Worm (Caenorhabditis elegans) whole organism, L4 larva: ENCODE results near the gene R06F6.8.

Experiments
- D1046.2 ChIP-seq: fragments of 200-800 bp; sonication (Bioruptor generic); IDR thresholded peaks from 2 replicates; pipeline ENCODE4 v1.3.6; 2022; ENCODE audit warnings: missing genetic modification characterization, missing compliant biosample characterization
- F26F4.8 ChIP-seq: fragments of 200-800 bp; sonication (Bioruptor generic); conservative IDR thresholded peaks from 2 replicates; pipeline ENCODE4 v1.3.6; 2022; ENCODE audit warnings: missing genetic modification characterization, missing compliant biosample characterization
- F37D6.2 ChIP-seq: sonication (generic microtip); optimal IDR thresholded peaks from 2 replicates; lab custom pipeline; 2016; ENCODE audit warnings: mild to moderate bottlenecking, missing genetic modification characterization, missing compliant biosample characterization
- Y5F2A.4 ChIP-seq: fragments of 200-800 bp; sonication (Bioruptor generic); optimal IDR thresholded peaks from 2 replicates; lab custom pipeline; 2018; ENCODE audit warnings: mild to moderate bottlenecking, missing genetic modification characterization, missing compliant biosample characterization
- Y75B8A.6 ChIP-seq: fragments of 200-800 bp; sonication (Bioruptor generic); IDR thresholded peaks from 2 replicates; pipeline ENCODE4 v1.3.6; 2022; ENCODE audit warnings: missing genetic modification reagents, missing genetic modification characterization, missing compliant biosample characterization
- ZK337.2 ChIP-seq: fragments of 200-800 bp; sonication (Bioruptor generic); IDR thresholded peaks from 2 replicates; pipeline ENCODE4 v1.3.6; 2022; ENCODE audit warnings: missing genetic modification reagents, missing genetic modification characterization, missing compliant biosample characterization
- aha-1 ChIP-seq: fragments of 150-350 bp; peaks from one replicate; lab custom pipeline; 2014; ENCODE audit warnings: missing biosample characterization, missing genetic modification characterization
- ceh-20 ChIP-seq: fragments of 200-800 bp; sonication (Bioruptor generic); IDR thresholded peaks from 2 replicates; pipeline ENCODE4 v1.3.6; 2022; ENCODE audit warnings: missing genetic modification reagents, missing genetic modification characterization, missing compliant biosample characterization
- ceh-28 ChIP-seq: fragments of 150-350 bp; optimal IDR thresholded peaks from 2 replicates; lab custom pipeline; 2014; ENCODE audit warnings: missing biosample characterization, missing genetic modification reagents, missing genetic modification characterization
- ces-1 ChIP-seq: fragments of 150-350 bp; sonication (generic microtip); optimal IDR thresholded peaks from 4 replicates; lab custom pipeline; 2014; ENCODE audit warnings: missing biosample characterization, missing genetic modification reagents, missing genetic modification characterization
- daf-16 ChIP-seq, 3 experiments: sonication (generic microtip); optimal IDR thresholded peaks; 2 replicates each; lab custom pipeline; 2016 to 2017; ENCODE audit warnings: missing genetic modification characterization in 3 of 3, missing genetic modification reagents in 3 of 3, mild to moderate bottlenecking in 2 of 3, missing compliant biosample characterization in 2 of 3, missing biosample characterization in 1 of 3, moderate library complexity in 1 of 3
- daf-8 ChIP-seq: fragments of 200-800 bp; sonication (Bioruptor generic); IDR thresholded peaks from 2 replicates; pipeline ENCODE4 v1.3.6; 2022; ENCODE audit warnings: missing genetic modification characterization, missing compliant biosample characterization
- dmd-8 ChIP-seq: fragments of 200-800 bp; sonication (Bioruptor generic); IDR thresholded peaks from 2 replicates; pipeline ENCODE4 v1.3.6; 2022; ENCODE audit warnings: missing genetic modification characterization, missing compliant biosample characterization
- dpl-1 ChIP-seq: fragments of 150-350 bp; optimal IDR thresholded peaks from 2 replicates; lab custom pipeline; 2014; ENCODE audit warnings: missing biosample characterization, missing genetic modification reagents, missing genetic modification characterization
- hif-1 ChIP-seq, 2 experiments: sonication (generic microtip); optimal IDR thresholded peaks; 2 replicates each; lab custom pipeline; 2016 to 2017; ENCODE audit warnings: missing compliant biosample characterization in 2 of 2, missing genetic modification characterization in 2 of 2, missing genetic modification reagents in 2 of 2, missing genotype in 2 of 2, mild to moderate bottlenecking in 1 of 2
- hlh-11 ChIP-seq: fragments of 200-800 bp; sonication (Bioruptor generic); optimal IDR thresholded peaks from 2 replicates; lab custom pipeline; 2018; ENCODE audit warnings: mild to moderate bottlenecking, missing genetic modification characterization, missing compliant biosample characterization
- lim-7 ChIP-seq: fragments of 200-800 bp; sonication (Bioruptor generic); IDR thresholded peaks from 2 replicates; pipeline ENCODE4 v1.3.6; 2022; ENCODE audit warnings: missing genetic modification characterization, missing compliant biosample characterization
- lin-1 ChIP-seq: fragments of 200-800 bp; sonication (Bioruptor generic); IDR thresholded peaks from 2 replicates; pipeline ENCODE4 v1.3.6; 2022; ENCODE audit warnings: missing genetic modification reagents, missing genetic modification characterization, missing compliant biosample characterization
- lin-29 ChIP-seq: fragments of 200-800 bp; sonication (Bioruptor generic); IDR thresholded peaks from 2 replicates; pipeline ENCODE4 v1.3.6; 2022; ENCODE audit warnings: missing genetic modification reagents, missing genetic modification characterization, missing compliant biosample characterization
- lin-38 ChIP-seq: fragments of 200-800 bp; sonication (Bioruptor generic); IDR thresholded peaks from 2 replicates; pipeline ENCODE4 v1.3.6; 2022; ENCODE audit warnings: missing genetic modification reagents, missing genetic modification characterization, missing compliant biosample characterization
- mdt-29 ChIP-seq: fragments of 200-800 bp; sonication (Bioruptor generic); IDR thresholded peaks from 2 replicates; pipeline ENCODE4 v1.3.6; 2022; ENCODE audit warnings: missing genetic modification reagents, missing genetic modification characterization, missing compliant biosample characterization
- mxl-3 ChIP-seq: fragments of 200-800 bp; sonication (Bioruptor generic); optimal IDR thresholded peaks from 2 replicates; lab custom pipeline; 2018; ENCODE audit warnings: mild to moderate bottlenecking, missing genetic modification characterization, missing compliant biosample characterization
- nhr-10 ChIP-seq: fragments of 150-350 bp; optimal IDR thresholded peaks from 2 replicates; lab custom pipeline; 2014; ENCODE audit warnings: missing biosample characterization, missing genetic modification characterization
- nhr-28 ChIP-seq: fragments of 150-350 bp; optimal IDR thresholded peaks from 2 replicates; lab custom pipeline; 2014; ENCODE audit warnings: missing biosample characterization, missing genetic modification characterization
- nhr-6 ChIP-seq: fragments of 150-350 bp; optimal IDR thresholded peaks from 2 replicates; lab custom pipeline; 2014; ENCODE audit warnings: missing biosample characterization, missing genetic modification characterization
- pha-4 ChIP-seq, 2 experiments: fragments of 150-350 bp in 1 of 2; fragments of 200-800 bp in 1 of 2; sonication (Bioruptor generic) in 1 of 2; IDR thresholded peaks in 1 of 2; optimal IDR thresholded peaks in 1 of 2; 2 replicates each; pipeline versions ENCODE4 v1.3.6 to Lab custom; 2014 to 2022; ENCODE audit warnings: missing genetic modification characterization in 2 of 2, missing genetic modification reagents in 2 of 2, missing biosample characterization in 1 of 2, missing compliant biosample characterization in 1 of 2
- pqm-1 ChIP-seq: sonication (generic microtip); optimal IDR thresholded peaks from 2 replicates; lab custom pipeline; 2017; ENCODE audit warnings: missing biosample characterization, missing genetic modification characterization
- snpc-1.2 ChIP-seq: fragments of 200-800 bp; sonication (Bioruptor generic); IDR thresholded peaks from 2 replicates; pipeline ENCODE4 v1.3.6; 2022; ENCODE audit warnings: missing genetic modification reagents, missing genetic modification characterization, missing compliant biosample characterization
- snpc-4 ChIP-seq: fragments of 150-350 bp; optimal IDR thresholded peaks from 2 replicates; lab custom pipeline; 2014; ENCODE audit warnings: missing biosample characterization, missing genetic modification characterization
- unc-39 ChIP-seq: sonication (generic microtip); optimal IDR thresholded peaks from 2 replicates; lab custom pipeline; 2017; ENCODE audit warnings: missing biosample characterization, missing genetic modification characterization
- unc-62 ChIP-seq, 3 experiments: fragments of 150-350 bp in 1 of 3; sonication (generic microtip); optimal IDR thresholded peaks in 2 of 3; peaks in 1 of 3; 1 replicate in 1 of 3; 2 replicates in 2 of 3; lab custom pipeline; 2014 to 2017; ENCODE audit warnings: missing biosample characterization in 3 of 3, missing genetic modification characterization in 3 of 3, missing genetic modification reagents in 3 of 3, missing genotype in 1 of 3
- vab-7 ChIP-seq: fragments of 200-800 bp; sonication (Bioruptor generic); IDR thresholded peaks from 2 replicates; pipeline ENCODE4 v1.3.6; 2022; ENCODE audit warnings: missing genetic modification reagents, missing genetic modification characterization, missing compliant biosample characterization
- zag-1 ChIP-seq: fragments of 150-350 bp; optimal IDR thresholded peaks from 2 replicates; lab custom pipeline; 2014; ENCODE audit warnings: missing biosample characterization, missing genetic modification characterization
- zfp-2 ChIP-seq: sonication (generic microtip); optimal IDR thresholded peaks from 2 replicates; lab custom pipeline; 2016; ENCODE audit warnings: mild to moderate bottlenecking, missing genetic modification characterization, missing compliant biosample characterization
- zip-11 ChIP-seq: fragments of 200-800 bp; sonication (Bioruptor generic); IDR thresholded peaks from 2 replicates; pipeline ENCODE4 v1.3.6; 2022; ENCODE audit warnings: missing genetic modification characterization, missing compliant biosample characterization
- ztf-11 ChIP-seq: fragments of 150-350 bp; optimal IDR thresholded peaks from 2 replicates; lab custom pipeline; 2014; ENCODE audit warnings: missing biosample characterization, missing genetic modification characterization

R06F6.8 gene

ce11 chrII:10820679-10821078 is 901 bp upstream of the R06F6.8 start, which contains the start of gene ech-4:
ech-4 (plus strand) TSS chrII:10821031.
- no peak for TF ChIP-seq vab-7 (GFP tag; lab: Robert Waterston, UW)
- no peak for TF ChIP-seq zag-1 (tag; lab: Kevin White, UChicago)
- TF ChIP-seq ztf-11 (tag; lab: Kevin White, UChicago) = no peak
- peak; percentile 9 for TF ChIP-seq pqm-1 (tag; lab: Kevin White, UChicago)
- TF ChIP-seq lin-38 = peak; percentile 17; the same call in 1 of the 2 replicates
- peak; percentile 56 for TF ChIP-seq nhr-28 (tag; lab: Kevin White, UChicago)
- no peak for TF ChIP-seq hlh-11 (tag; lab: Kevin White, UChicago)
- no peak for TF ChIP-seq zip-11 (GFP tag; lab: Robert Waterston, UW)
- no peak for TF ChIP-seq daf-16 (GFP tag; optimal IDR thresholded peaks at IDR 0.05; lab: Kevin White, UChicago)
- peak; percentile 63 for TF ChIP-seq daf-16 (tag; optimal IDR thresholded peaks at IDR 0.05; lab: Kevin White, UChicago)
- no peak for TF ChIP-seq snpc-4 (tag; lab: Kevin White, UChicago)
- TF ChIP-seq lin-29 (GFP tag; lab: Robert Waterston, UW) = no peak
- TF ChIP-seq Y75B8A.6 = no peak
- TF ChIP-seq Y5F2A.4 (GFP tag; lab: Kevin White, UChicago) = no peak
- no peak for TF ChIP-seq zfp-2 (tag; lab: Kevin White, UChicago)

- TF ChIP-seq unc-62 (GFP tag; optimal IDR thresholded peaks at IDR 0.05 in 1 of 2; lab: Kevin White, UChicago) (no peak), unc-62 (tag; optimal IDR thresholded peaks at IDR 0.05; lab: Kevin White, UChicago) (no peak), mxl-3 (GFP tag; lab: Kevin White, UChicago) (no peak), pha-4 (GFP tag; IDR thresholded peaks at IDR 0.05; lab: Robert Waterston, UW) (no peak), pha-4 (tag; optimal IDR thresholded peaks at IDR 0.05; lab: Kevin White, UChicago) (no peak), daf-16 (GFP tag; optimal IDR thresholded peaks at IDR 0.05; lab: Kevin White, UChicago) (no peak), daf-16 (tag; optimal IDR thresholded peaks at IDR 0.05; lab: Kevin White, UChicago) (no peak), lim-7 (GFP tag; lab: Robert Waterston, UW) (no peak), ZK337.2 (GFP tag; lab: Robert Waterston, UW) (no peak), unc-39 (tag; lab: Kevin White, UChicago) (no peak), mdt-29 (GFP tag; lab: Robert Waterston, UW) (no peak), nhr-6 (no peak), D1046.2 (GFP tag; lab: Robert Waterston, UW) (no peak)
Observed at ce11 chrII:10810690-10811089, 9.1 kb downstream of the R06F6.8 start, which contains the start of gene msrp-7. msrp-7 (plus strand) TSS chrII:10810990.

- TF ChIP-seq unc-62 (GFP tag; optimal IDR thresholded peaks at IDR 0.05 in 1 of 2; lab: Kevin White, UChicago) (peak in 1 of 2 experiments; percentile 62), unc-62 (tag; optimal IDR thresholded peaks at IDR 0.05; lab: Kevin White, UChicago) (no peak), daf-8 (GFP tag; lab: Robert Waterston, UW) (no peak), aha-1 (tag; lab: Kevin White, UChicago) (peak; percentile 91), zip-11 (GFP tag; lab: Robert Waterston, UW) (no peak), hif-1 (tag; optimal IDR thresholded peaks at IDR 0.05; lab: Kevin White, UChicago) (no peak), snpc-1.2 (GFP tag; lab: Robert Waterston, UW) (no peak), F37D6.2 (tag; lab: Kevin White, UChicago) (no peak), lin-1 (GFP tag; lab: Robert Waterston, UW) (no peak), nhr-10 (tag; lab: Kevin White, UChicago) (no peak), dpl-1 (GFP tag; lab: Kevin White, UChicago) (no peak), ceh-28 (tag; lab: Kevin White, UChicago) (no peak), ces-1 (GFP tag; lab: Kevin White, UChicago) (no peak), ceh-20 (GFP tag; lab: Robert Waterston, UW) (no peak), mxl-3 (GFP tag; lab: Kevin White, UChicago) (no peak), dmd-8 (GFP tag; lab: Robert Waterston, UW) (no peak), F26F4.8 (no peak)
Observed at ce11 chrII:10808708-10809343, 11.0 kb downstream of the R06F6.8 start, which contains the start of gene R06F6.14. R06F6.14 (plus strand) TSS chrII:10809293.
